Worm (Caenorhabditis elegans) whole organism, L1 larva: Measurements from ENCODE around the gene F20B6.10.

Source experiments
- egl-27 ChIP-seq, 2 experiments: fragments of 150-350 bp in 1 of 2; sonication (generic microtip); optimal IDR thresholded peaks; 3 replicates each; lab custom pipeline; 2017 to 2018; ENCODE audit warnings: missing biosample characterization in 2 of 2, missing genetic modification characterization in 2 of 2, missing genetic modification reagents in 2 of 2
- fkh-8 ChIP-seq: sonication (generic microtip); optimal IDR thresholded peaks from 2 replicates; lab custom pipeline; 2016; ENCODE audit warnings: mild to moderate bottlenecking, missing genetic modification characterization, missing compliant biosample characterization
- jun-1 ChIP-seq: fragments of 150-350 bp; optimal IDR thresholded peaks from 2 replicates; lab custom pipeline; 2014; ENCODE audit warnings: missing biosample characterization, missing genetic modification reagents, missing genetic modification characterization
- lin-13 ChIP-seq: fragments of 150-350 bp; optimal IDR thresholded peaks from 2 replicates; lab custom pipeline; 2014; ENCODE audit warnings: missing biosample characterization, missing genetic modification reagents, missing genetic modification characterization
- mef-2 ChIP-seq: fragments of 150-350 bp; optimal IDR thresholded peaks from 2 replicates; lab custom pipeline; 2014; ENCODE audit warnings: missing biosample characterization, missing genetic modification characterization
- nhr-237 ChIP-seq: fragments of 150-350 bp; optimal IDR thresholded peaks from 2 replicates; lab custom pipeline; 2014; ENCODE audit warnings: missing biosample characterization, missing genetic modification characterization
- nhr-28 ChIP-seq: fragments of 150-350 bp; optimal IDR thresholded peaks from 2 replicates; lab custom pipeline; 2014; ENCODE audit warnings: missing biosample characterization, missing genetic modification characterization
- pqm-1 ChIP-seq: sonication (generic microtip); optimal IDR thresholded peaks from 3 replicates; lab custom pipeline; 2017; ENCODE audit warnings: missing biosample characterization, missing genetic modification characterization
- ztf-11 ChIP-seq, 2 experiments: sonication (generic microtip); optimal IDR thresholded peaks; 2 replicates each; lab custom pipeline; 2016 to 2017; ENCODE audit warnings: missing genetic modification characterization in 2 of 2, missing biosample characterization in 1 of 2, missing compliant biosample characterization in 1 of 2

DNA sequence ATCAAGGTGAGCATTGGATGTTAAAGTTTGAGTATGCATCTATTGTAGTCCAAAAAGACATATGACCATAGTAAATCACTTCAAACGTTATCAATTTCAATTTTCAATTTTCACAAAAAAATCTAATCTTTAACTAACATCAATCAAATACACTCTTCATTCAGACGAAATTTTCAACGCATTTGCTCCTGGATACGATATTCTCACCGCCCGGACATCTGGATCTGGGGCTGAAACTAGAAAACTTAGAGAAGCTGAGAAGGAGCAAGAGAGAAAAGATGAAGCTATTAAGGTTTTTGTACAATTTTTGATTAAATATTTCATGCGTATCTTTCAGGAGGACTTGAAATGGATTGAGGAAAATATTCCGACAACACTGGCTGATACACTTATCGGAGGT is 46.8 kb upstream of the F20B6.10 start:
- no peak for TF ChIP-seq nhr-237
- no peak for TF ChIP-seq ztf-11 (tag; optimal IDR thresholded peaks at IDR 0.05; lab: Kevin White, UChicago)
- no peak for TF ChIP-seq egl-27 (tag; optimal IDR thresholded peaks at IDR 0.05; lab: Kevin White, UChicago)
- no peak for TF ChIP-seq jun-1
- no peak for TF ChIP-seq pqm-1 (tag; lab: Kevin White, UChicago)
- no peak for TF ChIP-seq nhr-28 (tag; lab: Kevin White, UChicago)
- TF ChIP-seq lin-13, result no peak
- no peak for TF ChIP-seq fkh-8
- no peak for TF ChIP-seq mef-2 (tag; lab: Kevin White, UChicago)
